Worm (Caenorhabditis elegans) whole organism, early embryonic: ENCODE results near the gene mrpl-36.
A peak's percentile ranks its signal among the peaks of the same experiment; 100 is the strongest.

Experiments used
- B0310.2 ChIP-seq: sonication (generic microtip); optimal IDR thresholded peaks from 2 replicates; lab custom pipeline; 2016; ENCODE audit warnings: mild to moderate bottlenecking, missing genetic modification characterization, missing compliant biosample characterization
- ama-1 ChIP-seq: fragments of 150-350 bp; optimal IDR thresholded peaks from 2 replicates; lab custom pipeline; 2014
- scrt-1 ChIP-seq: fragments of 200-800 bp; sonication (Bioruptor generic); IDR thresholded peaks from 2 replicates; pipeline ENCODE4 v1.3.6; 2022; ENCODE audit warnings: missing genetic modification characterization, missing compliant biosample characterization
- tbx-37 ChIP-seq: fragments of 200-800 bp; sonication (Bioruptor generic); conservative IDR thresholded peaks from 2 replicates; pipeline ENCODE4 v1.3.6; 2022; ENCODE audit warnings: missing genetic modification reagents, missing genetic modification characterization, missing compliant biosample characterization
- tra-4 ChIP-seq: sonication (generic microtip); optimal IDR thresholded peaks from 2 replicates; lab custom pipeline; 2017; ENCODE audit warnings: missing genetic modification characterization, missing compliant biosample characterization

DNA sequence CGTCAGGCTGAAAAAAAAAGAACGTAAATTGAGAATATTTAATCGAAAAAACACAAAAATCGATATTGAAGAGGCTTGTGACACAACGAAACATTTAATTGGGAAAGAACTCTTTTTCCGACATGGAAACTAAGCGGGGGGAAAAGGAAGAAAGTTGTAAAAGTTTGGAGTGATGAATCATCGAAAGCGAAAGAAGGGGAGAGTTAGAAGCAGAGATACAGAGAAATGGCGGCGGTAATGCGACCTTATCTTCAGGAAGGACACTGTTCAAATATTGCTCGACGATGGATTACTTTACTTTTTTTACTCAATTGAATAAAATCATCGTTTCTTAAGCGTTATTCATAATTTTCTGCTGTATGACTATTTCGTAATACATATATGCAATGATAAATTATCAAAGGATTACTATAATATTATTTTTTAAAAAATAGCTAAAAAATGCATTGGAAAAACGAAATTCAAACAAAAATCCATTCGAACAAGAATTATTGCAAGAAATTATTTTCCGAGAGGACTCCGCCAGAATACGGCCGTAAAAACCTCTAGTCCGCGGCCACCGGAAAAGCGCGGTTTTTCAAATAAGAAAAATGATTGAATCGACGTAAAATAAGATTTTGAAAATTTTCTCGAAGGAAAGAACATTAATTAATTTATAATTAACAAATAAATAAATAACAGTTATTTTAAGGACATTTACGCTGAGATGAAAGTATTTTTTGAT, 20.0 kb upstream of the mrpl-36 start, which contains the start of gene dhhc-4:
- TF ChIP-seq scrt-1: no peak
- no peak for TF ChIP-seq ama-1 (lab: Kevin White, UChicago)
- no peak for TF ChIP-seq tra-4 (tag; lab: Kevin White, UChicago)
- TF ChIP-seq tbx-37 (GFP tag; lab: Robert Waterston, UW): peak; percentile 80
- TF ChIP-seq B0310.2: no peak
